Fruit fly (Drosophila melanogaster) whole organism, pupa: ENCODE measurements around the gene CG43064.
A peak's percentile ranks its signal among the peaks of the same experiment; 100 is the strongest.

Experiments
- CG10348 ChIP-seq: fragments of 200-800 bp; sonication (Bioruptor generic); IDR thresholded peaks from 2 replicates; pipeline ENCODE4 v1.3.6; 2022; ENCODE audit warnings: missing biosample characterization, missing genetic modification characterization
- CG12605 ChIP-seq: fragments of 200-800 bp; sonication (Bioruptor generic); IDR thresholded peaks from 2 replicates; pipeline ENCODE4 v1.3.6; 2022; ENCODE audit warnings: missing biosample characterization, missing genetic modification characterization
- CG13204 ChIP-seq: fragments of 200-800 bp; sonication (Bioruptor generic); optimal IDR thresholded peaks from 2 replicates; lab custom pipeline; 2018; ENCODE audit warnings: missing biosample characterization, mild to moderate bottlenecking, missing genetic modification characterization, moderate library complexity
- CG14655 ChIP-seq: fragments of 200-800 bp; sonication (Bioruptor generic); optimal IDR thresholded peaks from 3 replicates; lab custom pipeline; 2017; ENCODE audit warnings: mild to moderate bottlenecking, missing biosample characterization, missing genetic modification reagents, missing genetic modification characterization
- CG15710 ChIP-seq: fragments of 200-800 bp; sonication (Bioruptor generic); optimal IDR thresholded peaks from 2 replicates; lab custom pipeline; 2018; ENCODE audit warnings: missing biosample characterization, mild to moderate bottlenecking, missing genetic modification characterization, moderate library complexity
- CG17806 ChIP-seq: fragments of 200-800 bp; sonication (Bioruptor generic); optimal IDR thresholded peaks from 2 replicates; lab custom pipeline; 2018; ENCODE audit warnings: missing biosample characterization, mild to moderate bottlenecking, missing genetic modification characterization, moderate library complexity
- CG32121 ChIP-seq: fragments of 200-800 bp; sonication (Bioruptor generic); IDR thresholded peaks from 2 replicates; pipeline ENCODE4 v1.3.6; 2022; ENCODE audit warnings: missing biosample characterization, missing genetic modification characterization
- CG34367 ChIP-seq: fragments of 200-800 bp; sonication (Bioruptor generic); optimal IDR thresholded peaks from 2 replicates; lab custom pipeline; 2018; ENCODE audit warnings: missing biosample characterization, mild to moderate bottlenecking, missing genetic modification characterization
- CG4496 ChIP-seq: fragments of 200-800 bp; sonication (Bioruptor generic); IDR thresholded peaks from 3 replicates; pipeline ENCODE4 v1.3.6; 2022; ENCODE audit warnings: missing biosample characterization, missing genetic modification characterization
- CG8159 ChIP-seq: fragments of 200-800 bp; sonication (Bioruptor generic); optimal IDR thresholded peaks from 3 replicates; lab custom pipeline; 2018; ENCODE audit warnings: missing biosample characterization, mild to moderate bottlenecking, missing genetic modification characterization, moderate library complexity
- CG8301 ChIP-seq: fragments of 200-800 bp; sonication (Bioruptor generic); optimal IDR thresholded peaks from 2 replicates; lab custom pipeline; 2018; ENCODE audit warnings: missing biosample characterization, mild to moderate bottlenecking, missing genetic modification characterization
- CG9948 ChIP-seq: fragments of 200-800 bp; sonication (Bioruptor generic); optimal IDR thresholded peaks from 2 replicates; lab custom pipeline; 2018; ENCODE audit warnings: missing biosample characterization, mild to moderate bottlenecking, missing genetic modification characterization, moderate library complexity
- D1 ChIP-seq: fragments of 200-800 bp; sonication (Bioruptor generic); optimal IDR thresholded peaks from 2 replicates; lab custom pipeline; 2018; ENCODE audit warnings: missing biosample characterization, mild to moderate bottlenecking, missing genetic modification characterization, moderate library complexity
- EcR ChIP-seq: fragments of 200-800 bp; sonication (Bioruptor generic); optimal IDR thresholded peaks from 3 replicates; lab custom pipeline; 2019; ENCODE audit warnings: missing biosample characterization, missing genetic modification characterization, mild to moderate bottlenecking, moderate library complexity, missing genetic modification reagents
- Ets98B ChIP-seq: fragments of 200-800 bp; sonication (Bioruptor generic); IDR thresholded peaks from 2 replicates; pipeline ENCODE4 v1.3.6; 2022; ENCODE audit warnings: missing biosample characterization, missing genetic modification characterization
- Pif1A ChIP-seq: fragments of 200-800 bp; sonication (Bioruptor generic); optimal IDR thresholded peaks from 3 replicates; lab custom pipeline; 2016; ENCODE audit warnings: missing biosample characterization, missing genetic modification characterization
- Pif1B ChIP-seq: fragments of 200-800 bp; sonication (Bioruptor generic); optimal IDR thresholded peaks from 3 replicates; lab custom pipeline; 2016; ENCODE audit warnings: missing biosample characterization, missing genetic modification characterization
- Snoo ChIP-seq: fragments of 200-800 bp; sonication (Bioruptor generic); optimal IDR thresholded peaks from 3 replicates; lab custom pipeline; 2017; ENCODE audit warnings: missing biosample characterization, mild to moderate bottlenecking, missing genetic modification characterization, inconsistent platforms
- fd96Ca ChIP-seq: fragments of 200-800 bp; sonication (Bioruptor generic); IDR thresholded peaks from 3 replicates; pipeline ENCODE4 v1.3.6; 2022; ENCODE audit warnings: missing biosample characterization, missing genetic modification characterization
- gl ChIP-seq: fragments of 200-800 bp; sonication (Bioruptor generic); optimal IDR thresholded peaks from 2 replicates; lab custom pipeline; 2018; ENCODE audit warnings: missing biosample characterization, mild to moderate bottlenecking, missing genetic modification characterization
- rn ChIP-seq: fragments of 200-800 bp; sonication (Bioruptor generic); IDR thresholded peaks from 2 replicates; pipeline ENCODE4 v1.3.6; 2022; ENCODE audit warnings: missing biosample characterization, missing genetic modification characterization

Gene CG43064

DNA sequence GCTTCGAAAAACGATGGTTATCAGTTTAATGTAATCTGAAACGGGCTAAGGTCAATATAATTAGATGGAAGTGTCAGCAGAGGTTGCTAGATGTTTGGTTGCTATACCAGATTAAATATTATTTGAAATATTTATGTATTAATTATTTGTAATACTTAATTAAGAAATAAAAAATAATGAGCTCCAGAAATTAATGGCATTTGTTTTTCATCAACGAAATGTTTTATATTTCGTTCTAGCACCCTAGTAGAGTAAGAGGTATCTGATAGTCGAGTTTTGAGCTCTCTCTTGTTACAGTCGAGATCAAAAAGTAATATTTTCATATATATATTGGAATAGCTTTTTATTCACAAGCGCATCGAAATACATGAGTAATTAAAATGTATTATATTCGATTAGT lies 34.9 kb downstream of the CG43064 start:
- TF ChIP-seq Ets98B (GFP tag; lab: Robert Waterston, UW): no peak
- TF ChIP-seq Pif1A (GFP tag; lab: Kevin White, UChicago): no peak
- no peak for TF ChIP-seq CG10348 (GFP tag; lab: Robert Waterston, UW)
- TF ChIP-seq CG8159 (tag; lab: Kevin White, UChicago): no peak
- no peak for TF ChIP-seq CG12605 (GFP tag; lab: Robert Waterston, UW)
- no peak for TF ChIP-seq rn
- no peak for TF ChIP-seq CG15710
- no peak for TF ChIP-seq CG9948 (tag; lab: Kevin White, UChicago)
- no peak for TF ChIP-seq CG17806
- no peak for TF ChIP-seq CG4496
- no peak for TF ChIP-seq EcR (GFP tag; lab: Kevin White, UChicago)
- no peak for TF ChIP-seq CG34367 (tag; lab: Kevin White, UChicago)

DNA sequence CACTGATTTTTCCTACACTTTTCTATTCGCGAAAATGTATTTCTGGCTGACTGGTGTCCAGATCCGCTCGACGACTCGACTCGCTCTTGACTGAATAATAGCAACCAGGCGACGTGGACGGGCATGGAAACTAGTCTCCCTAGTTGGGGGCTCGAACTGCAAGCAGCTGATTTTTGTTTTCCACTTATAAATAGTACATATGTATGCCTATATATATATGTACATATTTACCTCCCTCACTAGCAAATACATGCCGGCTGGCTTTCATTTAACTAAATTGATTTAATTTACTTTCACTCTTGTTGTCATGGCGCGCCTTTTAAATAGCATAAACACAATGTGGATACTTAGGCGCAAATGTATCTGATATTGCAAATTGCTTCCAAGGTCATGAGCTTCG lies 35.8 kb downstream of the CG43064 start, which contains the start of gene Gcat:
Gcat (minus strand) TSS at position 101 of the 400 bp plus-strand sequence.
- TF ChIP-seq rn (no peak), CG8301 (no peak), CG12605 (GFP tag; lab: Robert Waterston, UW) (no peak), CG13204 (GFP tag; lab: Kevin White, UChicago) (no peak), CG4496 (no peak), CG14655 (GFP tag; lab: Kevin White, UChicago) (no peak), CG15710 (no peak)

DNA sequence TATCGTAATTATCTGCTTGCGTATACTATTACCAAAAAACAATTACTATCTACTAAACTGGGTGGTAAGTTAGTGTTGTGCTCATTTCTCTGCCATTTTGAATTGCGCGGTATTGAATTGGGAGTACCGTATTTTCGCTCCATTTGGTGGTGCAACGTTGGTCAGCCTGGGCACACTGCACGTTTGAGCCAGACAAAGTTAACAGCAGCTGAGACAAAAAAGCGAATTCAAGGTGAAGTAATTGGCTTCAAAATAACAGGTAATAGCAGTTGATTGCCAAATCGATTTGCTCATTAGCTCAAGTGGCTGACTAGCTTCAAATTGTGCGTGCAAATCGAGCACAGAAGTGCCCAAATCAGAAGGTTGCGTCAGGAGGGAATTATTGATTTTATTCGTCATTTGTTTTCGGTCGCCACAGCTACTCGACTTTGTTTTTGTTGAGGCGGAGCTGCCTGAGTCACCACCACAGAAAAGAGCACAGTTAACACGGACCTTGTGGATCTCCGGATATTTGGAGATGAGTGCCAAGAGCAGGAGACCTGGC lies 41.0 kb downstream of the CG43064 start, which contains the start of gene Klp68D:
Klp68D (plus strand) TSS at position 175 of the 544 bp plus-strand sequence.
- no peak for TF ChIP-seq CG8301
- no peak for TF ChIP-seq CG9948 (tag; lab: Kevin White, UChicago)
- TF ChIP-seq Pif1A (GFP tag; lab: Kevin White, UChicago): no peak
- TF ChIP-seq Pif1B (GFP tag; lab: Kevin White, UChicago): no peak
- TF ChIP-seq CG17806: no peak
- TF ChIP-seq D1 (tag; lab: Kevin White, UChicago): no peak
- TF ChIP-seq CG13204 (GFP tag; lab: Kevin White, UChicago): no peak
- no peak for TF ChIP-seq CG34367 (tag; lab: Kevin White, UChicago)
- TF ChIP-seq CG14655 (GFP tag; lab: Kevin White, UChicago): no peak

DNA sequence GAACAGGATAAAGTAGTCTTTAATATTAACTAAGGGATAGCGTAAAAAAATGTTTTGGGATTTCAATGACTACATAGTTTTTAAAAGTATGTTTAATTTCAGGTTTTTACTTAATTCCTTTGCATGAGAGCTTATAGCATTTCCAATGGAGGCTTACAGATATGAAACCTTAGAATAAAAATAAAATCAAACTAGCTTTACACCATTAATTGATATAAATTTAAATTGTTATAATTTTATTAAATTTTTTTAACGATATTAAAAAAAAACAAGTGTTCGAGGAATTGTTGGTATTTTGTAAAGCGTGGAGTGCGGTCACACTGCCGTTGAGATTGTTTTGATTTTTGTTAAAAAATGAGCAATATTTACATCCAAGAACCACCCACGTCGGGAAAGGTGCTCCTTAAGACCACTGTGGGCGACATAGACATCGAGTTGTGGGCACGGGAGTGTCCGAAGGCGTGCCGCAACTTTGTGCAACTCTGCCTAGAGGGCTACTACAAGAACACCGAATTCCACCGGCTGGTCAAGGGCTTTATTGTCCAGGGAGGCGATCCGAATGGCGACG lies 43.2 kb downstream of the CG43064 start, which contains the start of the genes twy and CG10907:
twy (minus strand) TSS at position 51 of the 568 bp plus-strand sequence.
CG10907 (plus strand) TSS at position 282 of the 568 bp plus-strand sequence.
- TF ChIP-seq Pif1A (GFP tag; lab: Kevin White, UChicago) (no peak), CG15710 (no peak), EcR (GFP tag; lab: Kevin White, UChicago) (no peak), CG13204 (GFP tag; lab: Kevin White, UChicago) (no peak), rn (no peak), CG34367 (tag; lab: Kevin White, UChicago) (no peak), Ets98B (GFP tag; lab: Robert Waterston, UW) (no peak), gl (tag; lab: Kevin White, UChicago) (no peak), CG12605 (GFP tag; lab: Robert Waterston, UW) (no peak), Pif1B (GFP tag; lab: Kevin White, UChicago) (no peak), CG17806 (no peak), CG32121 (GFP tag; lab: Robert Waterston, UW) (no peak), CG14655 (GFP tag; lab: Kevin White, UChicago) (no peak), D1 (tag; lab: Kevin White, UChicago) (no peak), Snoo (tag; lab: Kevin White, UChicago) (no peak), CG8159 (tag; lab: Kevin White, UChicago) (no peak), CG9948 (tag; lab: Kevin White, UChicago) (no peak), fd96Ca (no peak), CG4496 (no peak), CG8301 (no peak)

DNA sequence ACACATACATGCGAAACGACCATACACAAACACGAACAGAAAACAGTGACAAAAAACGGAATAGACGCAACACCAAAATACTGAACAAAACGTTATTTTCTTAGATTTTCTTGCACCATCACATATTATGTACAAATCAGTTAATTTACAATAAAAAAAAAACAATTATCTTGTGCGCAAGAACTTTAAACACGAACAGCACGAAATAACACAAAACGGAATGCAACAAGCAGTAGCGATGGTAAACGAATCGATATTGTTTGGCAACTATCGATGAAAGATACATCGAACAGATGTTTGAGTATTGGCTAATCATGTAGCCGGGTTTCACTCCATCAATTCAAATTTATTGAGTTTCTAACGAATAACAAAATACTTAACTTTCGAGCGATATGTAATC lies 46.7 kb downstream of the CG43064 start, which contains the start of gene Pi3K68D:
Pi3K68D (minus strand) TSS at position 241 of the 400 bp plus-strand sequence.
- TF ChIP-seq Pif1A (GFP tag; lab: Kevin White, UChicago) (no peak), CG17806 (peak; percentile 19)
- TF ChIP-seq, all 21 proteins: peak for 1

DNA sequence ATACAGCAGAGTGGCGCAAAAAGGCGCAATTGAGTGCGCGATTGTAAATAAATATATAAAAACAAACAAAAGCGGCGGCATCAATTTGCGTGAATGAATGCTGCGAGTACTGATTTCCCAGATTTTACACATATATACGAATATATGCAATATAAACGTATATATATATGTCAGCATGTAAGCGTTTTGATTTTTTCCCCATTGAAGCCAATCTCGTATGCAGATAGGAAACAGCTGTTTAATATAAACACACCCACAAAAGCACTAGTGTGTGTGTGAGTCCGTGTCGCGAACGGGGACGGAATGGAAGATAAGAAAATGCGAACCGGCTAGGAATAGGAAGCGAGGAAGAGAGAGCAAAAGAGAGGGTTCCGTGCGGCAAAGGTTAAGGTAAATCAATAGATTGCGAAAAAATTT lies 47.6 kb downstream of the CG43064 start:
- TF ChIP-seq Ets98B (GFP tag; lab: Robert Waterston, UW) (0 out of 2 replicates have a peak, but pooled peaks have one; percentile 4), CG8301 (no peak)

DNA sequence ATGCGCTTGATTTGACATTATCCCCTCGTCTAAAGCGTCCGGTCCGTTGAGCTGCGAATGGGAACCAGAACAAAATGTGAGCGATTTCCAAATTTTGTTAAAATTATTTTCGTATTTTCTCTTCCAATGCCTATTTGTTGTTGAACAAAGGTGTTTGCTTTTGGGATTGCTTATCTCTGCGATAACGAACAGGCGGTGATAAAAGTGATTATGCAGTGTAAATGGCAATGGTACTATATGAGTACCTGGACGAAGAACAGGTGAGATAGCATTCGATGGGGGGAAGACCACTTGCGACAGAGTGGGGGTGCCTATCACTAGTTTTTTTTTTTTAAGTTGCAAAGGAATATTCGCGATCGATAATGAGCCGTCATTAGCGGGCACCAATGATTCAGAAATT lies 48.3 kb downstream of the CG43064 start:
- no peak for TF ChIP-seq gl (tag; lab: Kevin White, UChicago)
- no peak for TF ChIP-seq D1 (tag; lab: Kevin White, UChicago)
- TF ChIP-seq CG15710: no peak
